Fruit fly (Drosophila melanogaster) whole organism, embryonic: ENCODE measurements around the gene clumsy.

Source experiments
- Abd-B ChIP-seq: fragments of 200-800 bp; sonication (Bioruptor generic); optimal IDR thresholded peaks from 2 replicates; lab custom pipeline; 2018; ENCODE audit warnings: missing biosample characterization, mild to moderate bottlenecking, missing genetic modification characterization, moderate library complexity
- Bteb2 ChIP-seq: fragments of 200-800 bp; sonication (Bioruptor generic); optimal IDR thresholded peaks from 2 replicates; lab custom pipeline; 2016; ENCODE audit warnings: missing biosample characterization, missing genetic modification characterization
- CG10274 ChIP-seq: fragments of 200-800 bp; sonication (Bioruptor generic); optimal IDR thresholded peaks from 3 replicates; lab custom pipeline; 2017; ENCODE audit warnings: missing biosample characterization, mild to moderate bottlenecking, missing genetic modification characterization
- CG11695 ChIP-seq: fragments of 200-800 bp; sonication (Bioruptor generic); IDR thresholded peaks from 3 replicates; pipeline ENCODE4 v1.3.6; 2022; ENCODE audit warnings: missing biosample characterization, missing genetic modification characterization
- CG12744 ChIP-seq: fragments of 200-800 bp; sonication (Bioruptor generic); optimal IDR thresholded peaks from 2 replicates; lab custom pipeline; 2016; ENCODE audit warnings: missing biosample characterization, missing genetic modification characterization
- CG12769 ChIP-seq: fragments of 200-800 bp; sonication (Bioruptor generic); optimal IDR thresholded peaks from 2 replicates; lab custom pipeline; 2019; ENCODE audit warnings: missing biosample characterization, mild to moderate bottlenecking, missing genetic modification characterization, moderate library complexity
- CG12942 ChIP-seq: fragments of 200-800 bp; sonication (Bioruptor generic); optimal IDR thresholded peaks from 3 replicates; lab custom pipeline; 2016; ENCODE audit warnings: missing biosample characterization, missing genetic modification characterization
- CG13296 ChIP-seq: fragments of 200-800 bp; sonication (Bioruptor generic); optimal IDR thresholded peaks from 3 replicates; lab custom pipeline; 2018; ENCODE audit warnings: missing biosample characterization, mild to moderate bottlenecking, missing genetic modification characterization
- CG13894 ChIP-seq: fragments of 200-800 bp; sonication (Bioruptor generic); optimal IDR thresholded peaks from 3 replicates; lab custom pipeline; 2018; ENCODE audit warnings: missing biosample characterization, mild to moderate bottlenecking, missing genetic modification characterization, moderate library complexity
- CG14710 ChIP-seq: fragments of 200-800 bp; sonication (Bioruptor generic); optimal IDR thresholded peaks from 3 replicates; lab custom pipeline; 2019; ENCODE audit warnings: missing biosample characterization, mild to moderate bottlenecking, missing genetic modification characterization, moderate library complexity
- CG15269 ChIP-seq: fragments of 200-800 bp; sonication (Bioruptor generic); optimal IDR thresholded peaks from 2 replicates; lab custom pipeline; 2018; ENCODE audit warnings: missing biosample characterization, mild to moderate bottlenecking, missing genetic modification characterization, moderate library complexity
- CG15601 ChIP-seq: fragments of 200-800 bp; sonication (Bioruptor generic); optimal IDR thresholded peaks from 3 replicates; lab custom pipeline; 2019; ENCODE audit warnings: missing biosample characterization, mild to moderate bottlenecking, missing genetic modification characterization, moderate library complexity
- CG18262 ChIP-seq: fragments of 200-800 bp; optimal IDR thresholded peaks from 3 replicates; lab custom pipeline; 2019; ENCODE audit warnings: missing biosample characterization, mild to moderate bottlenecking, missing genetic modification characterization, moderate library complexity
- CG18599 ChIP-seq: fragments of 200-800 bp; sonication (Bioruptor generic); optimal IDR thresholded peaks from 3 replicates; lab custom pipeline; 2017; ENCODE audit warnings: missing biosample characterization, missing genetic modification characterization, mild to moderate bottlenecking, moderate library complexity, missing genetic modification reagents
- CG2116 ChIP-seq: fragments of 200-800 bp; sonication (Bioruptor generic); optimal IDR thresholded peaks from 3 replicates; lab custom pipeline; 2018; ENCODE audit warnings: missing biosample characterization, mild to moderate bottlenecking, missing genetic modification characterization
- CG2202 ChIP-seq: fragments of 200-800 bp; sonication (Bioruptor generic); optimal IDR thresholded peaks from 2 replicates; lab custom pipeline; 2018; ENCODE audit warnings: missing biosample characterization, mild to moderate bottlenecking, missing genetic modification characterization
- CG32767 ChIP-seq: fragments of 200-800 bp; sonication (Bioruptor generic); IDR thresholded peaks from 2 replicates; pipeline ENCODE4 v1.3.6; 2022; ENCODE audit warnings: missing biosample characterization, missing genetic modification characterization
- CG4404 ChIP-seq: fragments of 200-800 bp; sonication (Bioruptor generic); IDR thresholded peaks from 2 replicates; pipeline ENCODE4 v1.3.6; 2022; ENCODE audit warnings: missing biosample characterization, missing genetic modification characterization
- CG4730 ChIP-seq: fragments of 200-800 bp; sonication (Bioruptor generic); IDR thresholded peaks from 2 replicates; pipeline ENCODE4 v1.3.6; 2022; ENCODE audit warnings: missing biosample characterization, missing genetic modification characterization
- CG6813 ChIP-seq: fragments of 200-800 bp; sonication (Bioruptor generic); optimal IDR thresholded peaks from 2 replicates; lab custom pipeline; 2017; ENCODE audit warnings: missing biosample characterization, missing genetic modification characterization, mild to moderate bottlenecking, moderate library complexity, missing genetic modification reagents
- CG6854 ChIP-seq: fragments of 200-800 bp; sonication (Bioruptor generic); optimal IDR thresholded peaks from 3 replicates; lab custom pipeline; 2017; ENCODE audit warnings: missing biosample characterization, mild to moderate bottlenecking, missing genetic modification characterization
- CG9215 ChIP-seq: fragments of 200-800 bp; sonication (Bioruptor generic); IDR thresholded peaks from 2 replicates; pipeline ENCODE4 v1.3.6; 2022; ENCODE audit warnings: missing biosample characterization, missing genetic modification characterization
- CG9876 ChIP-seq: fragments of 200-800 bp; sonication (Bioruptor generic); optimal IDR thresholded peaks from 2 replicates; lab custom pipeline; 2016; ENCODE audit warnings: missing biosample characterization, missing genetic modification characterization
- CG9932 ChIP-seq: fragments of 200-800 bp; sonication (Bioruptor generic); IDR thresholded peaks from 2 replicates; pipeline ENCODE4 v1.3.6; 2022; ENCODE audit warnings: missing biosample characterization, missing genetic modification characterization
- Dek ChIP-seq: fragments of 200-800 bp; sonication (Bioruptor generic); optimal IDR thresholded peaks from 3 replicates; lab custom pipeline; 2019; ENCODE audit warnings: missing biosample characterization, mild to moderate bottlenecking, missing genetic modification characterization, moderate library complexity
- HLH4C ChIP-seq: fragments of 200-800 bp; sonication (Bioruptor generic); IDR thresholded peaks from 3 replicates; pipeline ENCODE4 v1.3.6; 2022; ENCODE audit warnings: missing biosample characterization, missing genetic modification characterization; ENCODE audit not compliant: partially characterized antibody
- Hr51 ChIP-seq, 2 experiments: fragments of 200-800 bp; sonication (Bioruptor generic); optimal IDR thresholded peaks; 2 replicates in 1 of 2; 3 replicates in 1 of 2; lab custom pipeline; 2016 to 2018; ENCODE audit warnings: missing biosample characterization in 2 of 2, missing genetic modification characterization in 2 of 2, mild to moderate bottlenecking in 1 of 2, moderate library complexity in 1 of 2
- Poxn ChIP-seq: fragments of 200-800 bp; sonication (Bioruptor generic); IDR thresholded peaks from 2 replicates; pipeline ENCODE4 v1.3.6; 2022; ENCODE audit warnings: missing biosample characterization, missing genetic modification characterization
- Sin3A ChIP-seq: fragments of >200 bp; optimal IDR thresholded peaks from 2 replicates; lab custom pipeline; 2018
- Vsx1 ChIP-seq: fragments of 200-800 bp; sonication (Bioruptor generic); optimal IDR thresholded peaks from 2 replicates; lab custom pipeline; 2017; ENCODE audit warnings: missing biosample characterization, mild to moderate bottlenecking, missing genetic modification characterization, missing genetic modification reagents
- cg ChIP-seq: fragments of 200-800 bp; sonication (Bioruptor generic); optimal IDR thresholded peaks from 3 replicates; lab custom pipeline; 2019; ENCODE audit warnings: missing biosample characterization, mild to moderate bottlenecking, missing genetic modification characterization, moderate library complexity
- chif ChIP-seq, 2 experiments: fragments of 200-800 bp; sonication (Bioruptor generic); optimal IDR thresholded peaks; 3 replicates each; lab custom pipeline; 2016; ENCODE audit warnings: missing biosample characterization in 2 of 2, missing genetic modification characterization in 2 of 2
- ci ChIP-seq: fragments of 200-800 bp; sonication (Bioruptor generic); IDR thresholded peaks from 3 replicates; pipeline ENCODE4 v1.3.6; 2022; ENCODE audit warnings: missing biosample characterization, missing genetic modification characterization
- corto ChIP-seq: fragments of 200-800 bp; sonication (Bioruptor generic); optimal IDR thresholded peaks from 2 replicates; lab custom pipeline; 2016; ENCODE audit warnings: missing biosample characterization, mild to moderate bottlenecking, missing genetic modification characterization, moderate library complexity
- disco-r ChIP-seq: fragments of 200-800 bp; sonication (Bioruptor generic); optimal IDR thresholded peaks from 2 replicates; lab custom pipeline; 2016; ENCODE audit warnings: missing biosample characterization, missing genetic modification characterization
- ftz-f1 ChIP-seq: fragments of 200-800 bp; sonication (Bioruptor generic); optimal IDR thresholded peaks from 2 replicates; lab custom pipeline; 2016; ENCODE audit warnings: missing biosample characterization, missing genetic modification characterization
- gem ChIP-seq: fragments of 200-800 bp; sonication (Bioruptor generic); optimal IDR thresholded peaks from 2 replicates; lab custom pipeline; 2019; ENCODE audit warnings: missing biosample characterization, mild to moderate bottlenecking, missing genetic modification characterization, moderate library complexity
- gt ChIP-seq: fragments of 200-800 bp; sonication (Bioruptor generic); IDR thresholded peaks from 2 replicates; pipeline ENCODE4 v1.3.6; 2022; ENCODE audit warnings: missing biosample characterization, missing genetic modification characterization
- lab ChIP-seq: fragments of 200-800 bp; sonication (Bioruptor generic); optimal IDR thresholded peaks from 3 replicates; lab custom pipeline; 2017; ENCODE audit warnings: missing biosample characterization, missing genetic modification characterization, mild to moderate bottlenecking, moderate library complexity, missing genetic modification reagents
- lbe ChIP-seq: fragments of 200-800 bp; sonication (Bioruptor generic); optimal IDR thresholded peaks from 2 replicates; lab custom pipeline; 2016; ENCODE audit warnings: missing biosample characterization, mild to moderate bottlenecking, missing genetic modification characterization
- onecut ChIP-seq: fragments of 200-800 bp; sonication (Bioruptor generic); IDR thresholded peaks from 2 replicates; pipeline ENCODE4 v1.3.6; 2022; ENCODE audit warnings: missing biosample characterization, missing genetic modification characterization
- otp ChIP-seq: fragments of 200-800 bp; sonication (Bioruptor generic); IDR thresholded peaks from 3 replicates; pipeline ENCODE4, ENCODE4 v1.3.6; 2022; ENCODE audit warnings: missing biosample characterization, missing genetic modification characterization
- phol ChIP-seq: fragments of 200-800 bp; sonication (Bioruptor generic); optimal IDR thresholded peaks from 3 replicates; lab custom pipeline; 2018; ENCODE audit warnings: missing biosample characterization, mild to moderate bottlenecking, missing genetic modification characterization, moderate library complexity
- prd ChIP-seq, 3 experiments: fragments of >200 bp in 2 of 3; fragments of 200-800 bp in 1 of 3; sonication (Bioruptor generic) in 1 of 3; optimal IDR thresholded peaks in 2 of 3; IDR thresholded peaks in 1 of 3; 2 replicates in 2 of 3; 3 replicates in 1 of 3; pipeline versions ENCODE4 v1.3.6 to Lab custom; 2017 to 2022; ENCODE audit warnings: missing biosample characterization in 1 of 3, missing genetic modification characterization in 1 of 3
- pzg ChIP-seq: fragments of 200-800 bp; sonication (Bioruptor generic); optimal IDR thresholded peaks from 3 replicates; lab custom pipeline; 2018; ENCODE audit warnings: missing biosample characterization, mild to moderate bottlenecking, missing genetic modification characterization, moderate library complexity
- sens ChIP-seq: fragments of 200-800 bp; sonication (Bioruptor generic); peaks from one replicate; lab custom pipeline; 2016; ENCODE audit warnings: missing biosample characterization, missing genetic modification characterization
- slbo ChIP-seq: fragments of 200-800 bp; sonication (Bioruptor generic); IDR thresholded peaks from 2 replicates; pipeline ENCODE4 v1.3.6; 2022; ENCODE audit warnings: missing biosample characterization, missing genetic modification characterization
- zen ChIP-seq: fragments of 200-800 bp; sonication (Bioruptor generic); optimal IDR thresholded peaks from 3 replicates; lab custom pipeline; 2018; ENCODE audit warnings: missing biosample characterization, mild to moderate bottlenecking, missing genetic modification characterization, moderate library complexity

The clumsy gene

DNA sequence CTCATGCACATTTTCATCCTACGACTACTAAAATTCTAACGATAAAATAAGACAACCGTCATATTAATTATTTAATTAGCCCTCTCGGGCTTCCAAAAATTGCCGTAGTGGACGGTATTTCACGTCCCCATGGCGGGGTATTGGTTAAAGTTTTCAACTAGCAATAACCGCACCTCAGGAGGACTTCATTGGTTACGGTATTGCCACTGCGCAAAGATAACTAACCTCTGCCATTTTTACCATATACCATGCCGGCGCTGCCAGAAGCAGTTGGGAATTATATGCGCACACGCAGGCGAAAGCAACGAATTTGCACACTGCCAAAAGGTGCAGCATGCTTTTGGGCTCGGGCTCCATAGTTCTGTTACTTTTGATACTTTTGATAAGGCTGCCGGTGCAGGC, 8.7 kb downstream of the clumsy start (continued):
- peak; percentile 21 for TF ChIP-seq CG14710 (tag; lab: Kevin White, UChicago)
- TF ChIP-seq ci (GFP tag; lab: Robert Waterston, UW) = no peak; the same call in 2 of the 3 replicates
- TF ChIP-seq lab (GFP tag; lab: Kevin White, UChicago) = peak; percentile 63
- TF ChIP-seq corto (GFP tag; lab: Kevin White, UChicago) = no peak
- TF ChIP-seq CG12744 (GFP tag; lab: Kevin White, UChicago) = peak; percentile 10
- TF ChIP-seq CG4730 = no peak
- TF ChIP-seq CG2202 (tag; lab: Kevin White, UChicago) = no peak
- no peak for TF ChIP-seq CG18262 (tag; lab: Kevin White, UChicago)
- TF ChIP-seq ftz-f1 (GFP tag; lab: Kevin White, UChicago) = no peak
- TF ChIP-seq CG13296 (GFP tag; lab: Kevin White, UChicago) = no peak
- TF ChIP-seq CG6854 (GFP tag; lab: Kevin White, UChicago) = no peak
- TF ChIP-seq CG12769 (tag; lab: Kevin White, UChicago) = peak; percentile 52
- peak; percentile 0 for TF ChIP-seq Bteb2 (GFP tag; lab: Kevin White, UChicago)
- TF ChIP-seq slbo (GFP tag; lab: Robert Waterston, UW) = peak; percentile 49; the same call in 1 of the 2 replicates
- TF ChIP-seq CG18599 = peak; percentile 47
- TF ChIP-seq Vsx1 (GFP tag; lab: Kevin White, UChicago) = no peak
- no peak for TF ChIP-seq Poxn (GFP tag; lab: Robert Waterston, UW)
- TF ChIP-seq lbe (GFP tag; lab: Kevin White, UChicago) = peak; percentile 38
- 0 out of 2 replicates have a peak, but pooled peaks have one; percentile 7 for TF ChIP-seq CG9932 (GFP tag; lab: Robert Waterston, UW)
- TF ChIP-seq CG4404 (GFP tag; lab: Robert Waterston, UW) = no peak
- no peak for TF ChIP-seq CG11695 (GFP tag; lab: Robert Waterston, UW)
- peak; percentile 19 for TF ChIP-seq CG15601 (tag; lab: Kevin White, UChicago)
- no peak for TF ChIP-seq CG32767 (GFP tag; lab: Robert Waterston, UW)
- no peak for TF ChIP-seq CG10274 (GFP tag; lab: Kevin White, UChicago)
- TF ChIP-seq CG15269 (tag; lab: Kevin White, UChicago) = no peak
- TF ChIP-seq CG12942 (GFP tag; lab: Kevin White, UChicago) = peak; percentile 5
- peak; percentile 73; the same call in 2 of the 3 replicates for TF ChIP-seq otp (GFP tag; lab: Robert Waterston, UW)

DNA sequence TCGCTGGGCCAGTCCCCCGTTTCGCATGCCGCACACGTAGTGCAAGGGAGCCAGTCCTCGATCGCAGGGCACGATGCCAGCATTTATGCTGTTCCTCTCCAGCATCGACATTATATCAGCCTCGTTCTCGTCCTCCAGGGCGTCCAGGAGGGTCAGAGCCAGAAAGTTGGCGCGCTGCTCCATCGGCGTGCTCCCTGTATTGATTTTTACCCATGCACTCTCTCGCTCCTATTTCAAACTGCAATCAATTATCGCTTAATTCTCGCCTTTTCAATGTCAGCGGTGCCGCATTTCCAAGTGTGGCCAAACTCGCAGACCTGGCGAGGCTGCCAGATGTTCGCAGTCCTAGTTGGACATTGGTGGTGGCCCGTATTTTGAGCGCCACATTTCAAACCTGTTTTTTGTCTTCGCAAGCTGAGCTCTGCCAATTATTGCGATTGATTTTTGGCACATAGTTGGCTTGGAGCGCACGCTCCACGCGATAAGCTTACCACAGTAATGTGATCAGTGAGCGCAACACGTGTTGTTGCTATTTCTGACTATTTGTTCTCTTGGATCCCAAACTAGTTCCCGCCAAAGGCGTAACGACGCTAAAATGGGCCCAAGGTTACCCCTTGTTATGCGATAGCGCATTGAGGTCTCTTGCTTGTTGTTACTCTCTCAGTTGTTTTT, 12.1 kb downstream of the clumsy start, which contains the start of gene CG8679:
CG8679 (minus strand) TSS at position 305 of the 672 bp plus-strand sequence.
- TF ChIP-seq cg (GFP tag; lab: Kevin White, UChicago) (no peak), CG2116 (GFP tag; lab: Kevin White, UChicago) (peak; percentile 53), CG6813 (GFP tag; lab: Kevin White, UChicago) (peak; percentile 56), pzg (GFP tag; lab: Kevin White, UChicago) (peak; percentile 90), gem (tag; lab: Kevin White, UChicago) (no peak), CG9215 (no peak), prd (optimal IDR thresholded peaks at IDR 0.05; lab: Kevin White, UChicago) (no peak), prd (GFP tag; IDR thresholded peaks at IDR 0.05; lab: Robert Waterston, UW) (0 out of 3 replicates have a peak, but pooled peaks have one; percentile 24), HLH4C (GFP tag; lab: Robert Waterston, UW) (peak; percentile 35; the same call in 1 of the 3 replicates), zen (peak; percentile 10), Dek (tag; lab: Kevin White, UChicago) (no peak), chif (GFP tag; optimal IDR thresholded peaks at IDR 0.05; lab: Kevin White, UChicago) (no peak), onecut (GFP tag; lab: Robert Waterston, UW) (peak; percentile 32), CG13894 (peak; percentile 26), Abd-B (GFP tag; lab: Kevin White, UChicago) (no peak), phol (tag; lab: Kevin White, UChicago) (peak; percentile 47), Hr51 (GFP tag; optimal IDR thresholded peaks at IDR 0.05; lab: Kevin White, UChicago) (no peak), sens (GFP tag; lab: Kevin White, UChicago) (peak; percentile 78), Sin3A (lab: Kevin White, UChicago) (peak; percentile 79), CG9876 (GFP tag; lab: Kevin White, UChicago) (no peak), disco-r (GFP tag; lab: Kevin White, UChicago) (no peak), gt (GFP tag; lab: Robert Waterston, UW) (no peak)
